Fruit fly (Drosophila melanogaster): ENCODE data around the gene Cds.
A peak's percentile ranks its signal among the peaks of the same experiment; 100 is the strongest.

The Cds gene

DNA sequence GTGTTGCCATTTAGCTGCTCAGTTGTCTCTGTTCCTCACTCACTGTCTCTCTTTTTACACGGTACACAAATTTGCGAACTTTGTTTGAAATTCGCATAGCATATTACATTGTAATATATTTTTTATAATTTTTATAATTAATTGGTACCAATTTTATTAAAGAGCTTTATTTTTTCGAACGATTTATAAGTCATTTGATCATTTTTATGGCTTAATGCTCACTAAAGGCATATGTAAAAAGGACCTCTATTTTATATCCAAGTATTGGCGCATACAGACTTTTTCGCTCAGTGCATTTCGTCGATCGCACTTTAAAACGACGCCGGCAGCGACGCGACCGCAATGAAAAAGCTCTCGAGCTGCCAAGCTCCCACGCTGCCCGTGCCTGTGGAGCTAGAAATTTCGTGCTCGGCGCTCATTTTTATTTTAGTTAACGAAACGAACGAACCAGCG, 31.4 kb upstream of the Cds start (continued):
- TF ChIP-seq CG6689 (GFP tag; IDR thresholded peaks at IDR 0.05), result peak; percentile 93
- TF ChIP-seq CG9797 (GFP tag; optimal IDR thresholded peaks at IDR 0.05), result no peak
- peak; percentile 80; the same call in 2 of the 3 replicates for TF ChIP-seq zfh1 (GFP tag; IDR thresholded peaks at IDR 0.05)
- TF ChIP-seq CG10431 (GFP tag; optimal IDR thresholded peaks at IDR 0.05), result no peak
- TF ChIP-seq CG6272 (GFP tag; IDR thresholded peaks at IDR 0.05), result peak; percentile 90
- TF ChIP-seq CG13287 (GFP tag; IDR thresholded peaks at IDR 0.05; ENCODE audit: partially characterized antibody), result no peak
- no peak for TF ChIP-seq knrl (GFP tag; IDR thresholded peaks at IDR 0.05; ENCODE audit: partially characterized antibody)
- peak; percentile 94 for TF ChIP-seq CG10366 (GFP tag; IDR thresholded peaks at IDR 0.05)
- peak; percentile 82 for TF ChIP-seq ewg (GFP tag; optimal IDR thresholded peaks at IDR 0.05)
- TF ChIP-seq CG4617 (GFP tag; optimal IDR thresholded peaks at IDR 0.05; ENCODE audit: borderline replicate concordance), result peak; percentile 78
- no peak for TF ChIP-seq twi (tag; optimal IDR thresholded peaks at IDR 0.05)
- TF ChIP-seq CG18262 (tag; optimal IDR thresholded peaks at IDR 0.05), result peak; percentile 85
- TF ChIP-seq CG13775 (GFP tag; optimal IDR thresholded peaks at IDR 0.05), result peak; percentile 96
- TF ChIP-seq Trl (optimal IDR thresholded peaks at IDR 0.05), result peak in 1 of 2 experiments; percentile 73
- TF ChIP-seq Trl (GFP tag; optimal IDR thresholded peaks at IDR 0.05), result peak; percentile 72
- peak; percentile 79 for TF ChIP-seq Abd-B (GFP tag; optimal IDR thresholded peaks at IDR 0.05)
- TF ChIP-seq CG4707 (GFP tag; optimal IDR thresholded peaks at IDR 0.05), result peak; percentile 31
- peak; percentile 98 for TF ChIP-seq CG3847 (GFP tag; IDR thresholded peaks at IDR 0.05)
- TF ChIP-seq CG17359 (tag; optimal IDR thresholded peaks at IDR 0.05), result peak; percentile 91
- TF ChIP-seq CG34376 (GFP tag; optimal IDR thresholded peaks at IDR 0.05), result peak; percentile 94
- TF ChIP-seq MESR4 (GFP tag; optimal IDR thresholded peaks at IDR 0.05), result peak; percentile 20
- no peak for TF ChIP-seq HLHmδ (GFP tag; optimal IDR thresholded peaks at IDR 0.05)
- TF ChIP-seq Hand (GFP tag; optimal IDR thresholded peaks at IDR 0.05), result peak; percentile 97
- peak; percentile 89 for TF ChIP-seq vfl (GFP tag; optimal IDR thresholded peaks at IDR 0.05)
- TF ChIP-seq CG8359 (GFP tag; optimal IDR thresholded peaks at IDR 0.05; ENCODE audit: borderline replicate concordance), result peak; percentile 63
- peak; percentile 27 for TF ChIP-seq btn (GFP tag; optimal IDR thresholded peaks at IDR 0.05)
- no peak for TF ChIP-seq kni (GFP tag; optimal IDR thresholded peaks at IDR 0.05)
- peak; percentile 97 for TF ChIP-seq rib (GFP tag; IDR thresholded peaks at IDR 0.05)
- peak; percentile 89 for TF ChIP-seq mam (GFP tag; optimal IDR thresholded peaks at IDR 0.05)
- TF ChIP-seq Ets65A (GFP tag), result peak; percentile 96
- TF ChIP-seq jigr1 (GFP tag; IDR thresholded peaks at IDR 0.05), result peak; percentile 79; the same call in 2 of the 3 replicates
- peak; percentile 95 for TF ChIP-seq tio (GFP tag; optimal IDR thresholded peaks at IDR 0.05)
- TF ChIP-seq CG11085 (GFP tag; IDR thresholded peaks at IDR 0.05), result peak; percentile 92
- TF ChIP-seq h (optimal IDR thresholded peaks at IDR 0.05), result no peak
- peak; percentile 72 for TF ChIP-seq exex (tag; optimal IDR thresholded peaks at IDR 0.05)
- peak; percentile 24 for TF ChIP-seq fd64A (GFP tag; optimal IDR thresholded peaks at IDR 0.05)
- peak; percentile 97 for TF ChIP-seq lmd (GFP tag; IDR thresholded peaks at IDR 0.05)
- TF ChIP-seq NC2β (GFP tag; optimal IDR thresholded peaks at IDR 0.05), result peak; percentile 36
- TF ChIP-seq Nf-YB (GFP tag; optimal IDR thresholded peaks at IDR 0.05), result peak; percentile 84
- 0 out of 2 replicates have a peak, but pooled peaks have one; percentile 20 for TF ChIP-seq CG4360 (GFP tag; IDR thresholded peaks at IDR 0.05)
- TF ChIP-seq Mad (GFP tag; optimal IDR thresholded peaks at IDR 0.05), result peak; percentile 82
- TF ChIP-seq CG10321 (GFP tag; IDR thresholded peaks at IDR 0.05), result peak; percentile 71; the same call in 1 of the 2 replicates
- no peak for TF ChIP-seq CG7271 (tag; optimal IDR thresholded peaks at IDR 0.05)
- TF ChIP-seq trem (tag; optimal IDR thresholded peaks at IDR 0.05), result no peak
- TF ChIP-seq da (GFP tag; optimal IDR thresholded peaks at IDR 0.05), result peak; percentile 47
- peak; percentile 88 for TF ChIP-seq gcm (GFP tag; optimal IDR thresholded peaks at IDR 0.05)
- peak; percentile 92 for TF ChIP-seq CG15011 (GFP tag; optimal IDR thresholded peaks at IDR 0.05)
- peak; percentile 71 for TF ChIP-seq her (GFP tag; optimal IDR thresholded peaks at IDR 0.05)
- peak; percentile 98 for TF ChIP-seq Med (GFP tag)
- peak; percentile 97 for TF ChIP-seq CG2120 (GFP tag; optimal IDR thresholded peaks at IDR 0.05)
- peak; percentile 86 for TF ChIP-seq CG12219 (GFP tag; optimal IDR thresholded peaks at IDR 0.05)
